Worm (Caenorhabditis elegans) whole organism, late embryonic: ENCODE results near the gene lgc-48.

Experiments
- F13H6.1 ChIP-seq: sonication (generic microtip); optimal IDR thresholded peaks from 2 replicates; lab custom pipeline; 2016; ENCODE audit warnings: missing genetic modification characterization, missing compliant biosample characterization
- ama-1 ChIP-seq: fragments of 150-350 bp; optimal IDR thresholded peaks from 2 replicates; lab custom pipeline; 2014
- ceh-9 ChIP-seq: sonication (generic microtip); optimal IDR thresholded peaks from 2 replicates; lab custom pipeline; 2016; ENCODE audit warnings: mild to moderate bottlenecking, missing genetic modification characterization, inconsistent platforms, missing compliant biosample characterization
- elt-2 ChIP-seq: sonication (generic microtip); optimal IDR thresholded peaks from 2 replicates; lab custom pipeline; 2016; ENCODE audit warnings: missing genetic modification reagents, missing genetic modification characterization, missing compliant biosample characterization
- npax-4 ChIP-seq: sonication (generic microtip); optimal IDR thresholded peaks from 2 replicates; lab custom pipeline; 2016; ENCODE audit warnings: missing genetic modification characterization, missing compliant biosample characterization

ce11 chrV:13298706-13299105, 41.3 kb upstream of the lgc-48 start:
- TF ChIP-seq ceh-9 (tag; lab: Kevin White, UChicago) = no peak
- TF ChIP-seq F13H6.1 (tag; lab: Kevin White, UChicago) = no peak
- TF ChIP-seq npax-4 (tag; lab: Kevin White, UChicago) = no peak
- TF ChIP-seq ama-1 (lab: Kevin White, UChicago) = no peak
- no peak for TF ChIP-seq elt-2 (tag; lab: Kevin White, UChicago)
